Worm (Caenorhabditis elegans): ENCODE results near the gene Y113G7B.27.

Gene Y113G7B.27

DNA sequence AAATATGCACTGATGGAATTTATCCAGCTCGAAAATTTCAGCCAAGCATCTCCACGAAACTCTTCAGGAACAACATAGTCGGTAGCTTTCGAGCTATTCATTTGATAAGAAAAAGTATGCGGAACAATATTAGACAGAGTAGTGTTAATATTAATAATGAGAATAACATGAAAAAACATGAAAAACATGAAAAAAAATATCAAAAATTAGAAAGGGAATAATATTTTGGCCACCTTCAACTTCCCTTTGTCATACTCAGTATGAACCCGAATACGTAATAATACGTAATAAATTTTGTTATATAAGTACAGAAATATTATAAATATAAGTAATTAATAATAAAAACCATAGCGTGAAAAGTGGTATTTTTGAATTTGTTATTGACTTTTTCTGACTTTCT, 20.7 kb upstream of the Y113G7B.27 start, which contains the start of gene srw-39:
TSS of gene srw-39 (minus strand) at position 101 of the 400 bp plus-strand sequence.
- TF ChIP-seq lin-13 (tag; optimal IDR thresholded peaks at IDR 0.05) = no peak
- no peak for TF ChIP-seq zip-8 (tag; optimal IDR thresholded peaks at IDR 0.05)
- no peak for TF ChIP-seq unc-62 (GFP tag; optimal IDR thresholded peaks at IDR 0.05)
- TF ChIP-seq nhr-76 (tag; optimal IDR thresholded peaks at IDR 0.05) = no peak
- TF ChIP-seq ham-2 (GFP tag; optimal IDR thresholded peaks at IDR 0.05) = no peak

DNA sequence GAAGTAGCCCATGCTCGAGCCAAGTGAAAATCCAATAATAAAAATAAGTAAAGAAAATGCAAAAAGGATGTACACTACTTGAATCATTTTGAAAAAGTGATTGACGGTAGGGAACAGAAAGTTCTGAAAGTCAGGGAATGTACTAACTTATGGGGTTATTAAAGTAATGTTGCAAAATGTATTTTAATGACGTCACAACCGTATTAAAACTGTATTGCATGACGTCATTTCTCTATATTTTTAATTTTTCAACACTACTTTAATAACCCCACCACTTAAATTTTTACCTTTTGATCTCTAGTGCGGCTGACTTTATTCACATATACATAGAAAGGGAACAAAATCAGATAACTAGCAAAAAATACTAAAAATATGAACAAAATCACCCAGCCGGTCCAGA, 10.3 kb upstream of the Y113G7B.27 start:
- TF ChIP-seq zip-8 (tag; optimal IDR thresholded peaks at IDR 0.05) = peak; percentile 98
- no peak for TF ChIP-seq ceh-39 (tag; optimal IDR thresholded peaks at IDR 0.05)
- no peak for TF ChIP-seq sptf-1 (tag; optimal IDR thresholded peaks at IDR 0.05)
- no peak for TF ChIP-seq nhr-2 (tag; optimal IDR thresholded peaks at IDR 0.05)
- no peak for TF ChIP-seq mls-2 (tag; optimal IDR thresholded peaks at IDR 0.05)

- no peak for TF ChIP-seq ham-2 (GFP tag; optimal IDR thresholded peaks at IDR 0.05)
Measured at ce11 chrV:20186579-20186978, 6.1 kb upstream of the Y113G7B.27 start, which contains the start of gene srz-16. srz-16 (minus strand) TSS chrV:20186679.

DNA sequence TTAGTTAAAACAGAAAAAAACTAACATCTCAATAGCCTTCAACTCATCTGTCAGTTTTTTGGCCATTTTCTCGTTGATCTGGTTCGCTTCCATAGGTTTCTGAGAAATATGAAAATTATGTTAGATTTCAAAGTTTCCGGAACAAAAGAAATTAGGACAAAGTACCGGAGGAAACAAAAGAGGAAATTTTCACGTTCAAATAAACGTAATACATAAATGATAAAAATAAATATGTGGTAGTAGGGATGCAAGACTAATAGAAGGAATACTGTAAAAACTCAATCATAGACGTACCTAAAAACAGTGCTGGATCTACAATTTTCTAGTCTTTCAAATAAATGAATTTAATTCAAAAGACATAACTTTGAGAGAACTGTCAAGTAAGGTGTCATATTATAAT, 3.8 kb upstream of the Y113G7B.27 start, which contains the start of gene fbxa-116:
TSS of gene fbxa-116 (minus strand) at position 101 of the 400 bp plus-strand sequence.
- TF ChIP-seq nhr-2 (tag; optimal IDR thresholded peaks at IDR 0.05) (no peak), nhr-76 (tag; optimal IDR thresholded peaks at IDR 0.05) (no peak), snpc-4 (tag; optimal IDR thresholded peaks at IDR 0.05) (no peak), zip-8 (tag; optimal IDR thresholded peaks at IDR 0.05) (no peak), ztf-11 (tag; optimal IDR thresholded peaks at IDR 0.05) (no peak)

- TF ChIP-seq ztf-11 (tag; optimal IDR thresholded peaks at IDR 0.05) = no peak
- TF ChIP-seq elt-1 (tag; optimal IDR thresholded peaks at IDR 0.05; ENCODE audit: borderline replicate concordance, insufficient read depth) = peak; percentile 14
Measured at ce11 chrV:20195451-20196036, 2.9 kb downstream of the Y113G7B.27 start, which contains the start of the genes srh-217 and Y113G7B.28. srh-217 (minus strand) TSS chrV:20195551. Y113G7B.28 (plus strand) TSS chrV:20195986.

DNA sequence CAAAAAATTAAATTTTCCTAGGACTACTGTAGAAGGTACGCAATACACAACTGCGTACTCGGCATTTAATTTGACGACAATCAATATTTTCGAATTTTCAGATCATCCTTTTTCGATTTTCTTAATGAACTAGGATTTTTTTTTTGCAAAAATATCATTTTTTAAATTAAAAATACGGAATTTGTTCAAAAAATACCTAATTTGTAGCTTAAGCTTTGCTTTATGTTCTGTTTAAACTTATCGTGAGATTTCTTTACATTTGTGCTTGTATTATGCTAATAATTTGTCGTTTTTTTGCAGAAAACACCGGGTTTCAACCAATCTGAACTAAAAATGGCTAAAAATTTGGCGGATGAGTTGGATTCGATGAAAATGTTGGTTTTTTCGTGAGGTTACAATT, 4.0 kb downstream of the Y113G7B.27 start, which contains the start of gene ftr-1:
TSS of gene ftr-1 (plus strand) at position 301 of the 400 bp plus-strand sequence.
- TF ChIP-seq flh-1 (GFP tag; optimal IDR thresholded peaks at IDR 0.05) = no peak

- TF ChIP-seq lin-13 (tag; optimal IDR thresholded peaks at IDR 0.05) (no peak), ceh-39 (tag; optimal IDR thresholded peaks at IDR 0.05) (no peak), unc-39 (tag; optimal IDR thresholded peaks at IDR 0.05) (no peak), mep-1 (tag; optimal IDR thresholded peaks at IDR 0.05) (no peak), hlh-1 (tag; optimal IDR thresholded peaks at IDR 0.05) (no peak), flh-1 (GFP tag; optimal IDR thresholded peaks at IDR 0.05) (no peak), unc-62 (GFP tag; optimal IDR thresholded peaks at IDR 0.05) (no peak), elt-1 (tag; optimal IDR thresholded peaks at IDR 0.05; ENCODE audit: borderline replicate concordance, insufficient read depth) (no peak), ztf-11 (tag; optimal IDR thresholded peaks at IDR 0.05) (no peak), bed-3 (GFP tag; optimal IDR thresholded peaks at IDR 0.05) (no peak), pha-4 (tag; optimal IDR thresholded peaks at IDR 0.05) (no peak), mls-2 (tag; optimal IDR thresholded peaks at IDR 0.05) (no peak)
Measured at ce11 chrV:20198954-20199353, 6.3 kb downstream of the Y113G7B.27 start, which contains the start of gene fog-2. fog-2 (plus strand) TSS chrV:20199254.

ce11 chrV:20199658-20200057, 7.0 kb downstream of the Y113G7B.27 start:
- TF ChIP-seq lsy-2 (tag; optimal IDR thresholded peaks at IDR 0.05) = no peak
- no peak for TF ChIP-seq nhr-12 (tag; optimal IDR thresholded peaks at IDR 0.05)
- no peak for TF ChIP-seq sptf-1 (tag; optimal IDR thresholded peaks at IDR 0.05)
- TF ChIP-seq ztf-11 (tag; optimal IDR thresholded peaks at IDR 0.05) = no peak
- TF ChIP-seq unc-120 (tag; optimal IDR thresholded peaks at IDR 0.05; ENCODE audit: poor library complexity, severe bottlenecking) = no peak

DNA sequence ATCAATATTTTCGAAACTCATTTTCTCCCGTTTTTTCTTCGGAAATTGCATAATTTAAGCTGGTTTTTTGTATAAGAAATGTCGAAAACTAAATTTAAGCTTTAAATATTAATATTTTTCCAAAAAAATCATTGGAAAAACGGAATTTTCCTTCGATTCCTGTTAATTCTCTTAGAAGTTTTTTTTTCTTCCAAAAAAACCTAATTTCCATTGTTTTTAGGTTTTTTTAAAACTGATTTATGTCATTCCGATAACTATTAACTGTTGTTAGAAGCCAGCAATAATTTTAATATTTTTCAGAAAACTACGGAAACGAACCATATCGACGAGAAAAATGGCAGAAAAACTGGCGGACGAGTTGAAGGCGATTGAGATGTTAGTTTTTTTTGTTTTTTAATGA, 8.7 kb downstream of the Y113G7B.27 start, which contains the start of gene fbxa-114:
TSS of gene fbxa-114 (plus strand) at position 301 of the 400 bp plus-strand sequence.
- TF ChIP-seq lsy-2 (tag; optimal IDR thresholded peaks at IDR 0.05) (peak; percentile 6), nhr-76 (tag; optimal IDR thresholded peaks at IDR 0.05) (no peak)
